Fruit fly (Drosophila melanogaster): ENCODE data around the gene CG13603.
A peak's percentile ranks its signal among the peaks of the same experiment; 100 is the strongest.

The CG13603 gene

DNA sequence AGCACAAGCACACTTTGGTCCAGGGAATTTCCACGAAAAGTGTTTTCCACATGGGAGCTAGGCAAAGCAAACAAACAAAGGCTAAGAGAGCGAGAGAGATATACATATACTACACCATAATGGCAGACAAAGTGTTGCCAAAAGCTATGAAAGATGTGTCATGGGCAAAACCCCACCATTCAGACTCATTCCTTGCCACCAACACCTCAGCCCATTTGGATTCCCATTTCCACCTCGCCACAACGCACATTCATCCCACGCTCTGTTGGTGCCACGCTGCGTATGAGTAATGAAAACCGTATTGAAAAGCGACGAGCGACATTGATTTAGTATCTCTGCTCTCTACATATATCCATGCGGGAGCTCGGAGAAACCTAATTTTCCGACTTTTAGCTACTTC is 22.5 kb upstream of the CG13603 start:
- TF ChIP-seq CG4496 (GFP tag; IDR thresholded peaks at IDR 0.05) = no peak
- no peak for TF ChIP-seq CG9948 (tag; optimal IDR thresholded peaks at IDR 0.05)
- TF ChIP-seq EcR (GFP tag; optimal IDR thresholded peaks at IDR 0.05) = no peak
- TF ChIP-seq Snoo (tag; optimal IDR thresholded peaks at IDR 0.05) = no peak
- TF ChIP-seq gl (tag; optimal IDR thresholded peaks at IDR 0.05) = no peak
- TF ChIP-seq CG8301 (tag; optimal IDR thresholded peaks at IDR 0.05) = no peak
- no peak for TF ChIP-seq CG10348 (GFP tag; IDR thresholded peaks at IDR 0.05)
- TF ChIP-seq CG15710 (tag; optimal IDR thresholded peaks at IDR 0.05) = no peak
- no peak for TF ChIP-seq CG14655 (GFP tag; optimal IDR thresholded peaks at IDR 0.05)
- no peak for TF ChIP-seq CG12605 (GFP tag; IDR thresholded peaks at IDR 0.05)
- no peak for TF ChIP-seq rn (GFP tag; IDR thresholded peaks at IDR 0.05)
- TF ChIP-seq D1 (tag; optimal IDR thresholded peaks at IDR 0.05) = no peak

- TF ChIP-seq CG8301 (tag; optimal IDR thresholded peaks at IDR 0.05) (peak; percentile 36), fd96Ca (GFP tag; IDR thresholded peaks at IDR 0.05) (peak; percentile 37; the same call in 1 of the 3 replicates), CG14655 (GFP tag; optimal IDR thresholded peaks at IDR 0.05) (peak; percentile 70), CG17806 (tag; optimal IDR thresholded peaks at IDR 0.05) (no peak)
Observed at dm6 chr3R:24007775-24008506, 21.6 kb upstream of the CG13603 start.

dm6 chr3R:24006449-24007159 is 20.2 kb upstream of the CG13603 start:
- peak; percentile 52; the same call in 2 of the 3 replicates for TF ChIP-seq CG4496 (GFP tag; IDR thresholded peaks at IDR 0.05)
- TF ChIP-seq rn (GFP tag; IDR thresholded peaks at IDR 0.05) = no peak
- no peak for TF ChIP-seq CG10348 (GFP tag; IDR thresholded peaks at IDR 0.05)
- peak; percentile 21 for TF ChIP-seq Pif1A (GFP tag; optimal IDR thresholded peaks at IDR 0.05)
- TF ChIP-seq CG14655 (GFP tag; optimal IDR thresholded peaks at IDR 0.05) = peak; percentile 34
- TF ChIP-seq CG17806 (tag; optimal IDR thresholded peaks at IDR 0.05) = no peak
- TF ChIP-seq fd96Ca (GFP tag; IDR thresholded peaks at IDR 0.05) = peak; percentile 11; the same call in 1 of the 3 replicates
- TF ChIP-seq CG12605 (GFP tag; IDR thresholded peaks at IDR 0.05) = 0 out of 2 replicates have a peak, but pooled peaks have one; percentile 23
- peak; percentile 55 for TF ChIP-seq Pif1B (GFP tag; optimal IDR thresholded peaks at IDR 0.05)
- TF ChIP-seq CG32121 (GFP tag; IDR thresholded peaks at IDR 0.05) = peak; percentile 36; the same call in 1 of the 2 replicates
- TF ChIP-seq D1 (tag; optimal IDR thresholded peaks at IDR 0.05) = no peak
- TF ChIP-seq Ets98B (GFP tag; IDR thresholded peaks at IDR 0.05) = 0 out of 2 replicates have a peak, but pooled peaks have one; percentile 44
- TF ChIP-seq CG13204 (GFP tag; optimal IDR thresholded peaks at IDR 0.05) = no peak
- peak; percentile 28 for TF ChIP-seq CG8301 (tag; optimal IDR thresholded peaks at IDR 0.05)
- no peak for TF ChIP-seq Snoo (tag; optimal IDR thresholded peaks at IDR 0.05)
- TF ChIP-seq gl (tag; optimal IDR thresholded peaks at IDR 0.05) = no peak
- TF ChIP-seq CG8159 (tag; optimal IDR thresholded peaks at IDR 0.05) = peak; percentile 1
- no peak for TF ChIP-seq EcR (GFP tag; optimal IDR thresholded peaks at IDR 0.05)

DNA sequence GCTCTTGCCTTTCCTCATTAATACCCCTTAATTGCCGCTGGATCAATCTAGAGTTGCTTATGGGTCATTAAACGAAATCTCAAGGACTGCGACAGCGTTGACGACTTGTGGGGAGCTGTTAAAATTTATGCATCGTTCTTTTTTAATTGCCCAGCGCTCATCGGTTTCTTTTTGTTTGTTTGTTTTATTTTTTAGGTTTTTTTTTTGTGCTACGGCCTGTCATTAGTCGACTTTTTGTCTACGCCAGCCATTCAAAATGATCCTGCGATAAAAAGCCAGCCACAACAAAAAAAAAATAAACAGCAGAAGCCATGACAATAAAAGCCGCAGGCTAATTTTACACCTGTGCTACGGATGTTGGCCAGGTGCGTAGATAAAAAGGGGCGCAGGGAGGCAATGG is 17.6 kb upstream of the CG13603 start:
- TF ChIP-seq EcR (GFP tag; optimal IDR thresholded peaks at IDR 0.05) = peak; percentile 80
- TF ChIP-seq CG32121 (GFP tag; IDR thresholded peaks at IDR 0.05) = no peak
- TF ChIP-seq CG13204 (GFP tag; optimal IDR thresholded peaks at IDR 0.05) = peak; percentile 51
- peak; percentile 50 for TF ChIP-seq CG8159 (tag; optimal IDR thresholded peaks at IDR 0.05)
- no peak for TF ChIP-seq CG14655 (GFP tag; optimal IDR thresholded peaks at IDR 0.05)
- TF ChIP-seq CG15710 (tag; optimal IDR thresholded peaks at IDR 0.05) = peak; percentile 44
- no peak for TF ChIP-seq CG4496 (GFP tag; IDR thresholded peaks at IDR 0.05)
- TF ChIP-seq Ets98B (GFP tag; IDR thresholded peaks at IDR 0.05) = no peak
- TF ChIP-seq CG9948 (tag; optimal IDR thresholded peaks at IDR 0.05) = peak; percentile 34
- peak; percentile 44 for TF ChIP-seq CG34367 (tag; optimal IDR thresholded peaks at IDR 0.05)
- TF ChIP-seq rn (GFP tag; IDR thresholded peaks at IDR 0.05) = no peak
- no peak for TF ChIP-seq D1 (tag; optimal IDR thresholded peaks at IDR 0.05)
- TF ChIP-seq CG10348 (GFP tag; IDR thresholded peaks at IDR 0.05) = no peak
- TF ChIP-seq fd96Ca (GFP tag; IDR thresholded peaks at IDR 0.05) = no peak
- TF ChIP-seq Pif1A (GFP tag; optimal IDR thresholded peaks at IDR 0.05) = peak; percentile 21
- TF ChIP-seq Snoo (tag; optimal IDR thresholded peaks at IDR 0.05) = no peak
- TF ChIP-seq CG12605 (GFP tag; IDR thresholded peaks at IDR 0.05) = no peak
- peak; percentile 50 for TF ChIP-seq CG17806 (tag; optimal IDR thresholded peaks at IDR 0.05)
- TF ChIP-seq CG8301 (tag; optimal IDR thresholded peaks at IDR 0.05) = no peak
- peak; percentile 76 for TF ChIP-seq gl (tag; optimal IDR thresholded peaks at IDR 0.05)
- no peak for TF ChIP-seq Pif1B (GFP tag; optimal IDR thresholded peaks at IDR 0.05)

- TF ChIP-seq CG13204 (GFP tag; optimal IDR thresholded peaks at IDR 0.05) = no peak
- TF ChIP-seq gl (tag; optimal IDR thresholded peaks at IDR 0.05) = no peak
- TF ChIP-seq Pif1B (GFP tag; optimal IDR thresholded peaks at IDR 0.05) = no peak
- no peak for TF ChIP-seq CG14655 (GFP tag; optimal IDR thresholded peaks at IDR 0.05)
- TF ChIP-seq Pif1A (GFP tag; optimal IDR thresholded peaks at IDR 0.05) = no peak
- TF ChIP-seq CG9948 (tag; optimal IDR thresholded peaks at IDR 0.05) = no peak
- no peak for TF ChIP-seq CG10348 (GFP tag; IDR thresholded peaks at IDR 0.05)
- TF ChIP-seq CG17806 (tag; optimal IDR thresholded peaks at IDR 0.05) = no peak
- no peak for TF ChIP-seq CG34367 (tag; optimal IDR thresholded peaks at IDR 0.05)
Observed at dm6 chr3R:24001150-24001549, 14.8 kb upstream of the CG13603 start.

DNA sequence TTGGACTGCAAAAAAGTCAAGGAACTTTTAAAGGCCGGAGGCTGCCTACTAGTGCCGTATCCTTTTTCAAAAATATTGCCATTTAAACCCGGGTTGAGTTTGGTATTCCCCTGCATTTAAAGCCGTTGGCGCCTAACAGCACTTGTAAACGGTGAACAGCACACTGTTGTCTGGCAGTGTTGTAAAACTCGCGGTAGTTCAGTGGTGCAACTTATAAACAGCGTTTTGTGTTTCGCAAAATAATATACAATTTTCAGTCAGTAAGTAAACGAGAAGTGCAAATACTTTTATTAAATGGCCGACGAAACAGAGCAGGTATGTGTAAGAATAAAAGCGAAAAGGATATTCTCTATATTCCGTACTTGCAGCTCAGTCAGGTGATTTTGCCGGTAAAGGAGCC is 9.9 kb upstream of the CG13603 start, which contains the start of gene LSm3:
TSS of gene LSm3 (plus strand) at position 39 of the 400 bp plus-strand sequence.
- TF ChIP-seq CG14655 (GFP tag; optimal IDR thresholded peaks at IDR 0.05) (no peak), CG8301 (tag; optimal IDR thresholded peaks at IDR 0.05) (no peak), fd96Ca (GFP tag; IDR thresholded peaks at IDR 0.05) (no peak), CG8159 (tag; optimal IDR thresholded peaks at IDR 0.05) (no peak), Snoo (tag; optimal IDR thresholded peaks at IDR 0.05) (no peak), CG9948 (tag; optimal IDR thresholded peaks at IDR 0.05) (no peak), D1 (tag; optimal IDR thresholded peaks at IDR 0.05) (no peak), CG34367 (tag; optimal IDR thresholded peaks at IDR 0.05) (no peak), CG15710 (tag; optimal IDR thresholded peaks at IDR 0.05) (no peak), CG13204 (GFP tag; optimal IDR thresholded peaks at IDR 0.05) (no peak), CG32121 (GFP tag; IDR thresholded peaks at IDR 0.05) (no peak), CG12605 (GFP tag; IDR thresholded peaks at IDR 0.05) (no peak), Ets98B (GFP tag; IDR thresholded peaks at IDR 0.05) (no peak), CG10348 (GFP tag; IDR thresholded peaks at IDR 0.05) (no peak), gl (tag; optimal IDR thresholded peaks at IDR 0.05) (no peak)

Data from whole organism, pupa.